Worm (Caenorhabditis elegans) whole organism, mixed stage, embryonic: ENCODE results near the gene ZC506.1.

Experiments used
- ceh-39 ChIP-seq: fragments of 150-350 bp; optimal IDR thresholded peaks from 2 replicates; lab custom pipeline; 2014; ENCODE audit warnings: missing biosample characterization, missing genetic modification characterization
- ceh-83 ChIP-seq: fragments of 200-800 bp; sonication (Bioruptor generic); optimal IDR thresholded peaks from 2 replicates; lab custom pipeline; 2018; ENCODE audit warnings: mild to moderate bottlenecking, missing genetic modification characterization, missing compliant biosample characterization
- ces-1 ChIP-seq: fragments of 150-350 bp; optimal IDR thresholded peaks from 2 replicates; lab custom pipeline; 2014; ENCODE audit warnings: missing biosample characterization, missing genetic modification reagents, missing genetic modification characterization
- cnd-1 ChIP-seq: fragments of 200-800 bp; sonication (Bioruptor generic); optimal IDR thresholded peaks from 2 replicates; lab custom pipeline; 2018; ENCODE audit warnings: mild to moderate bottlenecking, missing genetic modification characterization, missing compliant biosample characterization
- ham-2 ChIP-seq: fragments of 200-800 bp; sonication (Bioruptor generic); optimal IDR thresholded peaks from 2 replicates; lab custom pipeline; 2018; ENCODE audit warnings: mild to moderate bottlenecking, missing genetic modification characterization, missing compliant biosample characterization
- lin-13 ChIP-seq: fragments of 150-350 bp; optimal IDR thresholded peaks from 2 replicates; lab custom pipeline; 2014; ENCODE audit warnings: missing biosample characterization, missing genetic modification characterization
- mab-5 ChIP-seq: fragments of 150-350 bp; optimal IDR thresholded peaks from 2 replicates; lab custom pipeline; 2014; ENCODE audit warnings: missing biosample characterization, missing genetic modification characterization
- mep-1 ChIP-seq: fragments of 150-350 bp; optimal IDR thresholded peaks from 2 replicates; lab custom pipeline; 2017; ENCODE audit warnings: missing biosample characterization, missing genetic modification reagents, missing genetic modification characterization, inconsistent platforms
- nhr-2 ChIP-seq: fragments of 150-350 bp; optimal IDR thresholded peaks from 2 replicates; lab custom pipeline; 2014; ENCODE audit warnings: missing biosample characterization, missing genetic modification characterization
- nhr-28 ChIP-seq: fragments of 150-350 bp; optimal IDR thresholded peaks from 2 replicates; lab custom pipeline; 2014; ENCODE audit warnings: missing biosample characterization, missing genetic modification characterization
- nhr-76 ChIP-seq: sonication (generic microtip); optimal IDR thresholded peaks from 2 replicates; lab custom pipeline; 2017; ENCODE audit warnings: missing biosample characterization, missing genetic modification characterization
- sptf-1 ChIP-seq: sonication (generic microtip); optimal IDR thresholded peaks from 2 replicates; lab custom pipeline; 2017; ENCODE audit warnings: mild to moderate bottlenecking, missing genetic modification characterization, moderate library complexity, missing compliant biosample characterization
- tbx-8 ChIP-seq: fragments of 200-800 bp; sonication (Bioruptor generic); optimal IDR thresholded peaks from 2 replicates; lab custom pipeline; 2018; ENCODE audit warnings: mild to moderate bottlenecking, missing genetic modification characterization, moderate library complexity, missing compliant biosample characterization
- ztf-11 ChIP-seq: fragments of 150-350 bp; optimal IDR thresholded peaks from 2 replicates; lab custom pipeline; 2014; ENCODE audit warnings: missing biosample characterization, missing genetic modification characterization

ZC506.1 gene

DNA sequence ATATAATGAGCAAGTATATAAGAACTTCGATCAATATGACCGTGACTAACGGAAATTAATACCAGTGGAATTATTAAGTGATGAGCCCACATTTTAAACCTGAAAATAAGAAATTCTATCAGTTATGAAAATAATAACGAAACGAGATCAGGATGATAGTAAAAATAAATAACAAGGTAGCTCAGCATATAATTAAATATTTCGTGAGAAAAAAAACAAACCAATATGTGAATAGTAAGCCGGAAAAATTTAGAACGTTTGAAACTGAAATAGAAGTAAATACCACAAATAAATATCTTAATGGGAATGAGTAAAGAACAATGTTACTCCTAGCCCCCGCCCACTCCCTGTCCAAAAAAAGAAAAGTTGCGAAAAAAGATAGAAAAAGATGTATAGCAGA lies 49.9 kb downstream of the ZC506.1 start, which contains the start of gene F19C6.3:
TSS of gene F19C6.3 (minus strand) at position 101 of the 400 bp plus-strand sequence.
- TF ChIP-seq ceh-83 (no peak), ceh-39 (tag; lab: Kevin White, UChicago) (no peak), nhr-28 (no peak), nhr-2 (tag; lab: Kevin White, UChicago) (no peak), mab-5 (no peak), tbx-8 (GFP tag; lab: Kevin White, UChicago) (no peak), ham-2 (GFP tag; lab: Kevin White, UChicago) (no peak), cnd-1 (tag; lab: Kevin White, UChicago) (no peak), nhr-76 (tag; lab: Kevin White, UChicago) (no peak), lin-13 (tag; lab: Kevin White, UChicago) (no peak), ces-1 (no peak), ztf-11 (no peak), mep-1 (tag; lab: Kevin White, UChicago) (no peak), sptf-1 (tag; lab: Kevin White, UChicago) (no peak)
- TF ChIP-seq, all 35 proteins: peak for 0

DNA sequence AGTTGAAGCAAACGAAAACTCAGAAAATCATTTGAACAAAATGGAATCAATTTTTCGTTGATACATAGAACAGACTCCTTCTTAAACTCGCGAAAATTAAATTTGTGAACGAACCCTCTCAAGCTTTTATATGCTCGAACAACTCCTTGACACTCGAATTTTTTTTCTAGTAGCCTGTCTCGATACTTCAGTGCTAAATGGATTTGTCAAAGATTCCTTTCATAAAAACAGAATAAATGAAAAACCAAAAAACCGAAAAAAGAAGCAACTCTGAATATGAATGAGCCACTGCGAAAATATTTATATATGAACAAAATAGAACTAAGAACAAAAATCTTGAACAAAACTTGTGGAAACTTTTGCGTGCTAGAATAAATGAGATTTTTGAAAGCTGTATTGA lies 51.2 kb downstream of the ZC506.1 start:
- TF ChIP-seq ces-1 (peak; percentile 55), cnd-1 (tag; lab: Kevin White, UChicago) (no peak)
